Worm (Caenorhabditis elegans) whole organism, young adult: ENCODE measurements around the gene epg-3.

Experiments used
- B0336.3 ChIP-seq: fragments of 200-800 bp; sonication (Bioruptor generic); IDR thresholded peaks from 2 replicates; pipeline ENCODE4 v1.3.6; 2022; ENCODE audit warnings: missing genetic modification characterization, missing compliant biosample characterization
- D2030.7 ChIP-seq: fragments of 200-800 bp; sonication (Bioruptor generic); IDR thresholded peaks from 2 replicates; pipeline ENCODE4 v1.3.6; 2022; ENCODE audit warnings: missing genetic modification reagents, missing genetic modification characterization, missing compliant biosample characterization
- F37B4.10 ChIP-seq: fragments of 200-800 bp; sonication (Bioruptor generic); IDR thresholded peaks from 2 replicates; pipeline ENCODE4 v1.3.6; 2022; ENCODE audit warnings: missing genetic modification characterization, missing compliant biosample characterization
- F52B5.7 ChIP-seq: sonication (generic microtip); optimal IDR thresholded peaks from 2 replicates; lab custom pipeline; 2016; ENCODE audit warnings: mild to moderate bottlenecking, missing genetic modification characterization, missing compliant biosample characterization
- K11D2.4 ChIP-seq: fragments of 200-800 bp; sonication (Bioruptor generic); IDR thresholded peaks from 2 replicates; pipeline ENCODE4 v1.3.6; 2022; ENCODE audit warnings: missing genetic modification reagents, missing genetic modification characterization, missing compliant biosample characterization
- Y53G8AR.9 ChIP-seq: fragments of 200-800 bp; sonication (Bioruptor generic); conservative IDR thresholded peaks from 2 replicates; pipeline ENCODE4 v1.3.6; 2022; ENCODE audit warnings: missing genetic modification reagents, missing genetic modification characterization, missing compliant biosample characterization
- Y95B8A.8 ChIP-seq: fragments of 200-800 bp; sonication (Bioruptor generic); IDR thresholded peaks from 2 replicates; pipeline ENCODE4 v1.3.6; 2022; ENCODE audit warnings: missing genetic modification reagents, missing genetic modification characterization, missing compliant biosample characterization
- bed-2 ChIP-seq: fragments of 200-800 bp; sonication (Bioruptor generic); IDR thresholded peaks from 2 replicates; pipeline ENCODE4 v1.3.6; 2022; ENCODE audit warnings: missing genetic modification reagents, missing genetic modification characterization, missing compliant biosample characterization
- ceh-27 ChIP-seq: fragments of 200-800 bp; sonication (Bioruptor generic); optimal IDR thresholded peaks from 2 replicates; lab custom pipeline; 2018; ENCODE audit warnings: mild to moderate bottlenecking, missing genetic modification characterization, moderate library complexity, missing compliant biosample characterization
- ceh-79 ChIP-seq: sonication (generic microtip); optimal IDR thresholded peaks from 2 replicates; lab custom pipeline; 2017; ENCODE audit warnings: mild to moderate bottlenecking, missing genetic modification characterization, missing compliant biosample characterization
- ceh-91 ChIP-seq: fragments of 200-800 bp; sonication (Bioruptor generic); IDR thresholded peaks from 2 replicates; pipeline ENCODE4 v1.3.6; 2022; ENCODE audit warnings: missing genetic modification reagents, missing genetic modification characterization, missing compliant biosample characterization
- die-1 ChIP-seq: sonication (generic microtip); optimal IDR thresholded peaks from 2 replicates; lab custom pipeline; 2016; ENCODE audit warnings: missing genotype, mild to moderate bottlenecking, missing genetic modification characterization, missing compliant biosample characterization
- dox-1 ChIP-seq: fragments of 200-800 bp; sonication (Bioruptor generic); IDR thresholded peaks from 2 replicates; pipeline ENCODE4 v1.3.6; 2022; ENCODE audit warnings: missing genetic modification reagents, missing genetic modification characterization, missing compliant biosample characterization
- madf-10 ChIP-seq: sonication (generic microtip); optimal IDR thresholded peaks from 2 replicates; lab custom pipeline; 2016; ENCODE audit warnings: mild to moderate bottlenecking, missing genetic modification characterization, missing compliant biosample characterization
- madf-6 ChIP-seq: fragments of 200-800 bp; sonication (Bioruptor generic); IDR thresholded peaks from 2 replicates; pipeline ENCODE4 v1.3.6; 2022; ENCODE audit warnings: missing genetic modification reagents, missing genetic modification characterization, missing compliant biosample characterization
- madf-8 ChIP-seq: fragments of 200-800 bp; sonication (Bioruptor generic); conservative IDR thresholded peaks from 2 replicates; pipeline ENCODE4 v1.3.6; 2022; ENCODE audit warnings: missing genetic modification reagents, missing genetic modification characterization, missing compliant biosample characterization
- snpc-3.4 ChIP-seq: sonication (generic microtip); optimal IDR thresholded peaks from 2 replicates; lab custom pipeline; 2017; ENCODE audit warnings: missing genetic modification characterization, mild to moderate bottlenecking, missing compliant biosample characterization, antibody characterized with exemption, moderate library complexity, missing genotype, missing genetic modification reagents
- ztf-18 ChIP-seq: sonication (generic microtip); optimal IDR thresholded peaks from 2 replicates; lab custom pipeline; 2016; ENCODE audit warnings: missing genotype, mild to moderate bottlenecking, missing genetic modification characterization, missing compliant biosample characterization

The epg-3 gene

DNA sequence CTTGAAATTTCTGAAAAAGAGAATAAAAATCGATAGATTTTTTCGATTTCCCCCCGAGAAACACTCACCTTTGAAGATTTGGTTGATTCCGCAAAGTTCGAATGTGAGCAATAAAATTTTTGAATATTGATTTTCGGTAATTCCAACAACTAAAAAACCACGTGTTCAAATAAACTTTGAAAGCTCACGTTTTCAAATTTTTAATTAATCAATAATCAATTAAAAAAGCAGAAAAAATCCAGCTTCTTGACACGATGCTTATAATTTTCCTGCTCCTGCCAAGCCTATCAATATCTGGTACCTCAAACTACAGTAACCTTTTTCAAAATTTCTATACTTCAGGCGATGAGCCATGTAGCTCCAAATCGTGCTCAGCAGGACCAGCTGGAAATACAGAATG lies 52.9 kb downstream of the epg-3 start, which contains the start of gene ZK1010.5:
Gene ZK1010.5, minus strand, starts transcription at position 101 of the 400 bp plus-strand sequence.
- TF ChIP-seq dox-1 (no peak), F37B4.10 (no peak), madf-8 (GFP tag; lab: Robert Waterston, UW) (no peak), madf-6 (GFP tag; lab: Robert Waterston, UW) (no peak)

ce11 chrIII:12990997-12991396 lies 56.5 kb downstream of the epg-3 start, which contains the start of gene ZK1010.12:
Gene ZK1010.12, plus strand, starts transcription at chrIII:12991297.
- no peak for TF ChIP-seq snpc-3.4 (tag; lab: Kevin White, UChicago)
- TF ChIP-seq F52B5.7 (tag; lab: Kevin White, UChicago): no peak
- no peak for TF ChIP-seq Y95B8A.8 (GFP tag; lab: Robert Waterston, UW)
- no peak for TF ChIP-seq ceh-27 (GFP tag; lab: Kevin White, UChicago)
- no peak for TF ChIP-seq K11D2.4 (GFP tag; lab: Robert Waterston, UW)
- TF ChIP-seq D2030.7: no peak
- TF ChIP-seq ztf-18 (tag; lab: Kevin White, UChicago): no peak
- TF ChIP-seq Y53G8AR.9 (GFP tag; lab: Robert Waterston, UW): no peak
- no peak for TF ChIP-seq die-1 (tag; lab: Kevin White, UChicago)
- TF ChIP-seq B0336.3 (GFP tag; lab: Robert Waterston, UW): no peak
- TF ChIP-seq madf-10 (tag; lab: Kevin White, UChicago): no peak
- no peak for TF ChIP-seq ceh-79 (tag; lab: Kevin White, UChicago)
- TF ChIP-seq bed-2 (GFP tag; lab: Robert Waterston, UW): no peak
- no peak for TF ChIP-seq ceh-91 (GFP tag; lab: Robert Waterston, UW)
